Worm (Caenorhabditis elegans) whole organism, mixed stage, embryonic: ENCODE measurements around the gene K08B5.1.
"Not testable (repeated sequence)": the region's sequence is repeated elsewhere in the genome, so short reads cannot be mapped to it uniquely, and the experiment has no call there.

Experiments
- M03D4.4 ChIP-seq: sonication (generic microtip); optimal IDR thresholded peaks from 2 replicates; lab custom pipeline; 2017; ENCODE audit warnings: mild to moderate bottlenecking, missing genetic modification characterization, missing compliant biosample characterization
- bed-3 ChIP-seq: fragments of 200-800 bp; sonication (Bioruptor generic); optimal IDR thresholded peaks from 3 replicates; lab custom pipeline; 2018; ENCODE audit warnings: mild to moderate bottlenecking, missing genetic modification characterization, moderate library complexity, missing compliant biosample characterization
- ceh-39 ChIP-seq: fragments of 150-350 bp; optimal IDR thresholded peaks from 2 replicates; lab custom pipeline; 2014; ENCODE audit warnings: missing biosample characterization, missing genetic modification characterization
- ceh-43 ChIP-seq: fragments of 200-800 bp; sonication (Bioruptor generic); optimal IDR thresholded peaks from 2 replicates; lab custom pipeline; 2018; ENCODE audit warnings: mild to moderate bottlenecking, missing genetic modification characterization, moderate library complexity, missing compliant biosample characterization
- ceh-83 ChIP-seq: fragments of 200-800 bp; sonication (Bioruptor generic); optimal IDR thresholded peaks from 2 replicates; lab custom pipeline; 2018; ENCODE audit warnings: mild to moderate bottlenecking, missing genetic modification characterization, missing compliant biosample characterization
- ces-1 ChIP-seq: fragments of 150-350 bp; optimal IDR thresholded peaks from 2 replicates; lab custom pipeline; 2014; ENCODE audit warnings: missing biosample characterization, missing genetic modification reagents, missing genetic modification characterization
- cnd-1 ChIP-seq: fragments of 200-800 bp; sonication (Bioruptor generic); optimal IDR thresholded peaks from 2 replicates; lab custom pipeline; 2018; ENCODE audit warnings: mild to moderate bottlenecking, missing genetic modification characterization, missing compliant biosample characterization
- elt-1 ChIP-seq: sonication (generic microtip); optimal IDR thresholded peaks from 2 replicates; lab custom pipeline; 2017; ENCODE audit warnings: missing genetic modification characterization, mild to moderate bottlenecking, missing compliant biosample characterization, antibody characterized with exemption, moderate library complexity, borderline replicate concordance; ENCODE audit not compliant: insufficient read depth
- elt-3 ChIP-seq: fragments of 150-350 bp; optimal IDR thresholded peaks from 2 replicates; lab custom pipeline; 2014; ENCODE audit warnings: missing biosample characterization, missing genetic modification characterization
- ham-2 ChIP-seq: fragments of 200-800 bp; sonication (Bioruptor generic); optimal IDR thresholded peaks from 2 replicates; lab custom pipeline; 2018; ENCODE audit warnings: mild to moderate bottlenecking, missing genetic modification characterization, missing compliant biosample characterization
- hlh-1 ChIP-seq: fragments of 150-350 bp; optimal IDR thresholded peaks from 2 replicates; lab custom pipeline; 2014; ENCODE audit warnings: missing biosample characterization, missing genetic modification reagents, missing genetic modification characterization
- lin-32 ChIP-seq: fragments of 200-800 bp; sonication (Bioruptor generic); optimal IDR thresholded peaks from 2 replicates; lab custom pipeline; 2018; ENCODE audit warnings: mild to moderate bottlenecking, missing genetic modification characterization, missing compliant biosample characterization
- lsy-2 ChIP-seq: fragments of 150-350 bp; optimal IDR thresholded peaks from 2 replicates; lab custom pipeline; 2014; ENCODE audit warnings: missing biosample characterization, missing genetic modification characterization
- mab-5 ChIP-seq: fragments of 150-350 bp; optimal IDR thresholded peaks from 2 replicates; lab custom pipeline; 2014; ENCODE audit warnings: missing biosample characterization, missing genetic modification characterization
- mep-1 ChIP-seq: fragments of 150-350 bp; optimal IDR thresholded peaks from 2 replicates; lab custom pipeline; 2017; ENCODE audit warnings: missing biosample characterization, missing genetic modification reagents, missing genetic modification characterization, inconsistent platforms
- nhr-2 ChIP-seq: fragments of 150-350 bp; optimal IDR thresholded peaks from 2 replicates; lab custom pipeline; 2014; ENCODE audit warnings: missing biosample characterization, missing genetic modification characterization
- nhr-237 ChIP-seq: fragments of 150-350 bp; optimal IDR thresholded peaks from 2 replicates; lab custom pipeline; 2014; ENCODE audit warnings: missing biosample characterization, missing genetic modification characterization
- nhr-28 ChIP-seq: fragments of 150-350 bp; optimal IDR thresholded peaks from 2 replicates; lab custom pipeline; 2014; ENCODE audit warnings: missing biosample characterization, missing genetic modification characterization
- sem-2 ChIP-seq: fragments of 200-800 bp; sonication (Bioruptor generic); optimal IDR thresholded peaks from 2 replicates; lab custom pipeline; 2018; ENCODE audit warnings: mild to moderate bottlenecking, missing genetic modification characterization, missing compliant biosample characterization
- sptf-1 ChIP-seq: sonication (generic microtip); optimal IDR thresholded peaks from 2 replicates; lab custom pipeline; 2017; ENCODE audit warnings: mild to moderate bottlenecking, missing genetic modification characterization, moderate library complexity, missing compliant biosample characterization
- tbx-8 ChIP-seq: fragments of 200-800 bp; sonication (Bioruptor generic); optimal IDR thresholded peaks from 2 replicates; lab custom pipeline; 2018; ENCODE audit warnings: mild to moderate bottlenecking, missing genetic modification characterization, moderate library complexity, missing compliant biosample characterization
- unc-120 ChIP-seq: sonication (generic microtip); optimal IDR thresholded peaks from 2 replicates; lab custom pipeline; 2017; ENCODE audit warnings: missing genetic modification characterization, missing compliant biosample characterization; ENCODE audit not compliant: poor library complexity, severe bottlenecking
- unc-39 ChIP-seq: fragments of 150-350 bp; optimal IDR thresholded peaks from 2 replicates; lab custom pipeline; 2014; ENCODE audit warnings: missing biosample characterization, missing genetic modification characterization
- unc-62 ChIP-seq: fragments of 150-350 bp; optimal IDR thresholded peaks from 2 replicates; lab custom pipeline; 2014; ENCODE audit warnings: missing biosample characterization, missing genetic modification reagents, missing genetic modification characterization
- zip-8 ChIP-seq: fragments of 150-350 bp; optimal IDR thresholded peaks from 2 replicates; lab custom pipeline; 2014; ENCODE audit warnings: missing biosample characterization, missing genetic modification characterization

The K08B5.1 gene

ce11 chrX:16558117-16558516, at the start of gene K08B5.1:
Gene K08B5.1 (plus strand): TSS chrX:16558434.
- no peak for TF ChIP-seq lin-32 (GFP tag; lab: Kevin White, UChicago)
- TF ChIP-seq, all 35 proteins: peak for 0

ce11 chrX:16515265-16515664, 43.0 kb upstream of the K08B5.1 start, which contains the start of gene T25D1.2:
Gene T25D1.2 (plus strand): TSS chrX:16515565.
- TF ChIP-seq lsy-2 (tag; lab: Kevin White, UChicago); ham-2 (GFP tag; lab: Kevin White, UChicago); nhr-28 (tag; lab: Kevin White, UChicago): not testable (repeated sequence)

- no peak for TF ChIP-seq nhr-2 (tag; lab: Kevin White, UChicago)
- no peak for TF ChIP-seq ceh-39 (tag; lab: Kevin White, UChicago)
- TF ChIP-seq lin-32 (GFP tag; lab: Kevin White, UChicago) = no peak
- no peak for TF ChIP-seq mep-1 (tag; lab: Kevin White, UChicago)
- TF ChIP-seq ceh-43 (GFP tag; lab: Kevin White, UChicago) = no peak
- TF ChIP-seq unc-39 (tag; lab: Kevin White, UChicago) = no peak
- TF ChIP-seq ces-1 (GFP tag; lab: Kevin White, UChicago) = no peak
- no peak for TF ChIP-seq unc-120
- TF ChIP-seq tbx-8 (GFP tag; lab: Kevin White, UChicago) = no peak
- TF ChIP-seq unc-62 (GFP tag; lab: Kevin White, UChicago) = no peak
- no peak for TF ChIP-seq cnd-1 (tag; lab: Kevin White, UChicago)
- no peak for TF ChIP-seq elt-3 (tag; lab: Kevin White, UChicago)
- TF ChIP-seq, all 35 proteins: peak for 0
Observed at ce11 chrX:16518771-16519170, 39.5 kb upstream of the K08B5.1 start.

ce11 chrX:16519517-16519916, 38.7 kb upstream of the K08B5.1 start, which contains the start of gene T25D1.1:
Gene T25D1.1 (plus strand): TSS chrX:16519817.
- TF ChIP-seq bed-3 (GFP tag; lab: Kevin White, UChicago) (no peak), M03D4.4 (tag; lab: Kevin White, UChicago) (no peak), ces-1 (GFP tag; lab: Kevin White, UChicago) (no peak), hlh-1 (tag; lab: Kevin White, UChicago) (no peak), mep-1 (tag; lab: Kevin White, UChicago) (no peak), ceh-39 (tag; lab: Kevin White, UChicago) (no peak), ham-2 (GFP tag; lab: Kevin White, UChicago) (no peak), mab-5 (tag; lab: Kevin White, UChicago) (no peak), nhr-2 (tag; lab: Kevin White, UChicago) (no peak), zip-8 (no peak), lin-32 (GFP tag; lab: Kevin White, UChicago) (no peak), nhr-28 (tag; lab: Kevin White, UChicago) (no peak), sptf-1 (tag; lab: Kevin White, UChicago) (no peak), unc-120 (no peak), sem-2 (no peak), elt-3 (tag; lab: Kevin White, UChicago) (no peak), ceh-83 (GFP tag; lab: Kevin White, UChicago) (no peak)

- TF ChIP-seq lsy-2 (tag; lab: Kevin White, UChicago) (peak; percentile 27), elt-1 (tag; lab: Kevin White, UChicago) (no peak)
Observed at ce11 chrX:16521722-16522121, 36.5 kb upstream of the K08B5.1 start.

- TF ChIP-seq unc-120 (no peak), nhr-2 (tag; lab: Kevin White, UChicago) (peak; percentile 69), ceh-39 (tag; lab: Kevin White, UChicago) (no peak), nhr-237 (no peak)
Observed at ce11 chrX:16524310-16524709, 33.9 kb upstream of the K08B5.1 start.

ce11 chrX:16525632-16526031, 32.6 kb upstream of the K08B5.1 start:
- peak; percentile 100 for TF ChIP-seq unc-120
- peak; percentile 72 for TF ChIP-seq M03D4.4 (tag; lab: Kevin White, UChicago)
- TF ChIP-seq hlh-1 (tag; lab: Kevin White, UChicago) = peak; percentile 97
- TF ChIP-seq ham-2 (GFP tag; lab: Kevin White, UChicago) = no peak
- peak; percentile 11 for TF ChIP-seq lsy-2 (tag; lab: Kevin White, UChicago)
- TF ChIP-seq elt-3 (tag; lab: Kevin White, UChicago) = no peak
- peak; percentile 24 for TF ChIP-seq cnd-1 (tag; lab: Kevin White, UChicago)
- peak; percentile 89 for TF ChIP-seq unc-62 (GFP tag; lab: Kevin White, UChicago)
